Worm (Caenorhabditis elegans) whole organism, late embryonic: ENCODE measurements around the gene asp-12.

ENCODE experiments used
- ceh-14 ChIP-seq: sonication (generic microtip); optimal IDR thresholded peaks from 2 replicates; lab custom pipeline; 2016; ENCODE audit warnings: missing genotype, missing genetic modification characterization, missing compliant biosample characterization
- ceh-18 ChIP-seq: sonication (generic microtip); optimal IDR thresholded peaks from 2 replicates; lab custom pipeline; 2016; ENCODE audit warnings: missing genetic modification characterization, missing compliant biosample characterization
- ceh-24 ChIP-seq: sonication (generic microtip); optimal IDR thresholded peaks from 2 replicates; lab custom pipeline; 2016; ENCODE audit warnings: mild to moderate bottlenecking, missing genetic modification characterization, missing compliant biosample characterization
- elt-4 ChIP-seq: sonication (generic microtip); optimal IDR thresholded peaks from 2 replicates; lab custom pipeline; 2016; ENCODE audit warnings: missing genetic modification characterization, missing compliant biosample characterization
- gmeb-2 ChIP-seq: sonication (generic microtip); optimal IDR thresholded peaks from 2 replicates; lab custom pipeline; 2016; ENCODE audit warnings: missing genetic modification characterization, inconsistent platforms, missing compliant biosample characterization
- lim-6 ChIP-seq: sonication (generic microtip); optimal IDR thresholded peaks from 2 replicates; lab custom pipeline; 2016; ENCODE audit warnings: missing genetic modification characterization, missing compliant biosample characterization
- pag-3 ChIP-seq: sonication (generic microtip); optimal IDR thresholded peaks from 2 replicates; lab custom pipeline; 2016; ENCODE audit warnings: missing compliant biosample characterization, missing genetic modification characterization, borderline replicate concordance
- pha-4 ChIP-seq: fragments of 150-350 bp; optimal IDR thresholded peaks from 2 replicates; lab custom pipeline; 2018; ENCODE audit warnings: missing biosample characterization, missing genetic modification reagents, missing genetic modification characterization
- ref-2 ChIP-seq: sonication (generic microtip); optimal IDR thresholded peaks from 2 replicates; lab custom pipeline; 2016; ENCODE audit warnings: missing genetic modification characterization, missing compliant biosample characterization
- rnt-1 ChIP-seq: sonication (generic microtip); optimal IDR thresholded peaks from 2 replicates; lab custom pipeline; 2016; ENCODE audit warnings: missing genetic modification characterization, missing compliant biosample characterization
- tbx-2 ChIP-seq: sonication (generic microtip); optimal IDR thresholded peaks from 2 replicates; lab custom pipeline; 2016; ENCODE audit warnings: missing genetic modification characterization, missing compliant biosample characterization
- unc-3 ChIP-seq, 2 experiments: fragments of 200-800 bp in 1 of 2; sonication (Bioruptor generic) in 1 of 2; sonication (generic microtip) in 1 of 2; conservative IDR thresholded peaks in 1 of 2; optimal IDR thresholded peaks in 1 of 2; 2 replicates each; pipeline versions ENCODE4 v1.3.6 to Lab custom; 2016 to 2022; ENCODE audit warnings: missing compliant biosample characterization in 2 of 2, missing genetic modification characterization in 2 of 2, missing genetic modification reagents in 1 of 2

DNA sequence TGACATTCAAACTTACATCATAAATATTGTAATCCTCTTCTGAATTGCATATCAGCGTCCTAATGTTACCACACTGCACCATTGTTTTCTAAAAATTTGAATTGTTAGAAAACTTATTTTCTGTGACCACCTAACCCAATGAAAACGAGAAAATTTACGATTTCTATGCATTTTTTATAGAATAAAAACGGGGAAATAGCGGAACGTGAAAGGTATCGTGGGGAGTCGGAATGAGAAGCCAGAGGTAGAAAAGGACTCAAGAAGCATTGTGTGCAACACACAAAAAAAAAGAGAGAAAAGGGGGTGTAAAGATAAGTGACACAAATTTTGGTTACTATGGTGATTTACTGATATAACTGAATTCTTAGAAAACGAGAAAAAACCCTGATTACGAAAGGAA lies 18.8 kb upstream of the asp-12 start, which contains the start of gene C16D9.6:
- TF ChIP-seq lim-6 (tag; lab: Kevin White, UChicago): no peak
- no peak for TF ChIP-seq pha-4 (tag; lab: Kevin White, UChicago)
- no peak for TF ChIP-seq ceh-18
- no peak for TF ChIP-seq tbx-2 (tag; lab: Kevin White, UChicago)
- no peak for TF ChIP-seq unc-3 (GFP tag; conservative IDR thresholded peaks at IDR 0.05; lab: Robert Waterston, UW)
- no peak for TF ChIP-seq unc-3 (tag; optimal IDR thresholded peaks at IDR 0.05; lab: Kevin White, UChicago)
- TF ChIP-seq ceh-24 (tag; lab: Kevin White, UChicago): no peak
- no peak for TF ChIP-seq gmeb-2 (tag; lab: Kevin White, UChicago)
- TF ChIP-seq rnt-1 (tag; lab: Kevin White, UChicago): no peak
- no peak for TF ChIP-seq pag-3 (tag; lab: Kevin White, UChicago)
- no peak for TF ChIP-seq ceh-14 (tag; lab: Kevin White, UChicago)
- TF ChIP-seq ref-2 (tag; lab: Kevin White, UChicago): no peak
- TF ChIP-seq elt-4 (tag; lab: Kevin White, UChicago): no peak
